Worm (Caenorhabditis elegans): Measurements from ENCODE around the gene Y54G2A.26.
A peak's percentile ranks its signal among the peaks of the same experiment; 100 is the strongest.

Y54G2A.26 gene

DNA sequence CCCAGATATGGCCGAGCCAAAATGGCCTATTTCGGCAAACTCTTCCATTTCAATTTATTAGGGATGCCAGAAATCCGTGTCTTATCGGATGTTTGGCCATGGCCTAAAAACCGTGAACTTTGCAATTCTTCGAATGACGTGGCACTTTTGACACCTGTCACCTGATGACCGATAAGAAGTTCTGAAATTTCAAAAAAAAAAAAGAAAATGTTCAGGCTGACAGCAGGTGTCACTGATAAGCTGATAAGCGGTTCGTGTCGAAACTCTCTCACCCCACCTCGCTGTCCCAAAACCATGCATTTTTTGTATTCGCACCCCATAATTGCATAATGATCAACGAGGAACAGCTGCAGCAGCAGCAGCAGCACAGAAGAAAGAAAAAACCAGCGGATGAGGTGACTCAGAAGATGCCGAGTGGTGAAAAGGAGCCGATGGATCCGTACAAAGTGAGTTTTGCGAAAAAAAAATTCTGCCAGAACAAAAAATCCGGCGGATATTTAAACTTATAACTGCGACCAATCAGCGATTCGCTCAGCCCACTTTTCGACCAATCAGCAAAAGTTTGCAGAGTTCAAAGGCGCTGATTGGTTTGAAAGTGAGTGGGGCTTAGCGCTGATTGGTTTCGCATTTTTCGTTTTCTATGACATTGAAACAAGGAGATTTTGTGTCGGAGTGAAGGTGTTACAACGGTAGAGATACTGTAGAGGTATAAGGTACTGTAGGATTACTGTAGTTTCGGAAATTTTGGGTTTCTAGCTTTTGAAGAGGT, 17.3 kb upstream of the Y54G2A.26 start, which contains the start of the genes Y54G2A.28 and vrp-1 (continued):
- TF ChIP-seq F23B12.7 (tag; optimal IDR thresholded peaks at IDR 0.05; ENCODE audit: insufficient read depth) (no peak), F33H1.4 (GFP tag; IDR thresholded peaks at IDR 0.05) (no peak), D2030.7 (GFP tag; IDR thresholded peaks at IDR 0.05) (no peak), snpc-1.3 (tag; optimal IDR thresholded peaks at IDR 0.05; ENCODE audit: insufficient read depth) (no peak), B0035.1 (tag; optimal IDR thresholded peaks at IDR 0.05) (no peak), hsf-1 (GFP tag; IDR thresholded peaks at IDR 0.05) (no peak), F10E7.11 (tag; optimal IDR thresholded peaks at IDR 0.05) (no peak), C17E4.6 (GFP tag; IDR thresholded peaks at IDR 0.05) (no peak), F22D6.2 (tag; optimal IDR thresholded peaks at IDR 0.05) (no peak), dox-1 (GFP tag; IDR thresholded peaks at IDR 0.05) (peak; percentile 74), F52B5.7 (tag; optimal IDR thresholded peaks at IDR 0.05) (no peak), dpl-1 (GFP tag; optimal IDR thresholded peaks at IDR 0.05) (no peak), ceh-100 (GFP tag; IDR thresholded peaks at IDR 0.05) (no peak), B0336.3 (GFP tag; IDR thresholded peaks at IDR 0.05) (0 out of 2 replicates have a peak, but pooled peaks have one; percentile 12), aptf-2 (GFP tag; conservative IDR thresholded peaks at IDR 0.05) (no peak), tlf-1 (GFP tag; optimal IDR thresholded peaks at IDR 0.05) (peak; percentile 5), let-526 (GFP tag; IDR thresholded peaks at IDR 0.05) (peak; percentile 57; the same call in 1 of the 2 replicates), nhr-80 (tag; optimal IDR thresholded peaks at IDR 0.05) (peak; percentile 92), cebp-2 (GFP tag; IDR thresholded peaks at IDR 0.05) (no peak), nfya-1 (tag; optimal IDR thresholded peaks at IDR 0.05; ENCODE audit: borderline replicate concordance, insufficient read depth) (no peak), zim-3 (tag; optimal IDR thresholded peaks at IDR 0.05) (no peak), nhr-90 (tag; optimal IDR thresholded peaks at IDR 0.05) (peak; percentile 39), tbp1 (GFP tag; optimal IDR thresholded peaks at IDR 0.05) (peak; percentile 33), T07F8.4 (tag; optimal IDR thresholded peaks at IDR 0.05) (no peak), Y56A3A.18 (GFP tag; IDR thresholded peaks at IDR 0.05) (peak; percentile 57; the same call in 1 of the 2 replicates), hmg-1.2 (GFP tag; IDR thresholded peaks at IDR 0.05) (no peak), attf-6 (GFP tag; IDR thresholded peaks at IDR 0.05) (no peak), atf-7 (tag; optimal IDR thresholded peaks at IDR 0.05) (peak; percentile 76), xnd-1 (tag; optimal IDR thresholded peaks at IDR 0.05) (no peak), rpc-1 (optimal IDR thresholded peaks at IDR 0.05) (no peak), rpc-1 (tag; optimal IDR thresholded peaks at IDR 0.05) (no peak), lsy-27 (tag; optimal IDR thresholded peaks at IDR 0.05; ENCODE audit: borderline replicate concordance, insufficient read depth) (no peak), ztf-25 (GFP tag; IDR thresholded peaks at IDR 0.05) (no peak), egl-18 (GFP tag; IDR thresholded peaks at IDR 0.05) (no peak), ceh-40 (GFP tag; IDR thresholded peaks at IDR 0.05) (no peak), die-1 (tag; optimal IDR thresholded peaks at IDR 0.05) (no peak), zfh-2 (GFP tag; conservative IDR thresholded peaks at IDR 0.05) (0 out of 2 replicates have a peak, but pooled peaks have one; percentile 15), madf-6 (GFP tag; IDR thresholded peaks at IDR 0.05) (no peak), lin-54 (GFP tag; optimal IDR thresholded peaks at IDR 0.05) (peak; percentile 29)

DNA sequence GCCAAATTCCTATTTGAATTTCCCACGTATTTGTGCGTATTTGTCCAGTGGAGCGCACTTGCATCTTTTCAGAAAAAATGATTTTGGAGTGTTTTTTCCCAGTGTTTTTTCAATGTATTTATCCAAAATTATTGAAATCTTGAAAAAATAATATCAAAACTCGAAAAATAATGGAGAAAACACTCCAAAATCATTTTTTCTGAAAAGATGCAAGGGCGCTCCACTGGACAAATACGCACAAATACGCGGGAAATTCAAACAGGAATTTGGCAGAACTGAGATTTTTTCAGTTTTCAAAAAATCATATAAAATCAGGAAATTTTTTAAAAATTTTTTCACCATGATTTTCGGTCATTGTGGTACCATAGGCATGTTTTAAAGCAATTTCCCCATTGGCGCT, 16.4 kb upstream of the Y54G2A.26 start:
- TF ChIP-seq lin-54 (GFP tag; optimal IDR thresholded peaks at IDR 0.05) = peak; percentile 23
- TF ChIP-seq F55B11.4 (tag; optimal IDR thresholded peaks at IDR 0.05; ENCODE audit: borderline replicate concordance, insufficient read depth) = no peak
- peak; percentile 57; the same call in 1 of the 2 replicates for TF ChIP-seq mcd-1 (GFP tag; IDR thresholded peaks at IDR 0.05)
- TF ChIP-seq lin-35 (GFP tag; optimal IDR thresholded peaks at IDR 0.05) = no peak
